Worm (Caenorhabditis elegans) whole organism, early embryonic: ENCODE data around the gene fbxa-138.

Source experiments
- flt-1 ChIP-seq: fragments of 200-800 bp; sonication (Bioruptor generic); IDR thresholded peaks from 2 replicates; pipeline ENCODE4 v1.3.6; 2022; ENCODE audit warnings: missing genetic modification characterization, missing compliant biosample characterization
- tbx-11 ChIP-seq: fragments of 200-800 bp; sonication (Bioruptor generic); IDR thresholded peaks from 2 replicates; pipeline ENCODE4 v1.3.6; 2022; ENCODE audit warnings: missing genetic modification characterization, missing compliant biosample characterization

DNA sequence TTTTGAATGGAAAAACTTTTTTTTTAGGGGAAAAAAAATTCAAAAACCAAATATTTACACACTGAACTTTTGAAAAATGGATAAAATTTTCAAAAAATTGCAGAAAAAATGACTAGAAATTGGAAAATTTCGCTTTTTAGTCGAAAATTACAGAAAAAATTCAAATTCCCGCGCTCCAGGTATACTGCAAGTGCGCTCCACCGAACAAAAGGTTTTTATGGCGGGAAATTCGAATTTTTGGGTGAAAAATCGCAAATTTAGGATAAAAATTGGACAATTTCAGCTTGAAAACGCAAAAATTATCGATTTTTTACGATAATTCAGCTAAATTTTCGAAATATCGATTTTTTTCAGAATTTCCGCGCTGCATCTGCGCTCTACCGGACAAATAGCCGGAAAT, 45.2 kb upstream of the fbxa-138 start:
- TF ChIP-seq flt-1 (GFP tag; lab: Robert Waterston, UW) (no peak), tbx-11 (GFP tag; lab: Robert Waterston, UW) (no peak)
